Fruit fly (Drosophila melanogaster): ENCODE measurements around the gene Raf.

Gene Raf

DNA sequence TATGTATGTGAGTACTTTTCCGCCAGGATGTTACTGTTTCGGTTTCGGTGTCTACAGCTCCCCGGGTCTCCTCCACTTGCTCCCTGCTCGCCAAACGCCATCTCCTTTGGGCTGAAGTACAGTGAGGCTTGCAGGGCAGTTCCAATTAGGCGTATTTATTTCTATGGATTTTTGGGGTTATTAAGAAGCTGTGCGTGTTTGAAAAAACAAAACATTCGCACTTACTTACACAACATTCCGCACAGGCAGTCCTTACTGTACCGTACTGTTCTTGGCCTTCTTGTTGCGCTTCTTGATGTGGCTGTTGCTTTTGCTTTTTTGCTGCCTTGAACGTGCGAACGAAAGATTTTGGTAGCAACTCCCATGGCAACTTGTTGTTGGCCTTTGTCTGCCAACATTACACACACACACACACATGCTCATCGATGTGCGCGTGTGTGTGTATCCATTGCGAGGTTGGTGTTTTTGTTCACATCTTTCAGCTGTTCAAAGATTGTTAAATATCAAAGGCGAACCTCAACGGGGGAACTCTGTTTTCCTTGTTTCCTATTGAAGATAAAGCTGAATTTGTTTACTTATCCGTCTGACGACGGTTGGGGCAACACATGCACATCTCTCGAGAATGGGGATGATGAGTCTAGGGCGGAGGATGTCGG lies 26.8 kb downstream of the Raf start (continued):
- no peak for TF ChIP-seq pan (optimal IDR thresholded peaks at IDR 0.05)
- peak; percentile 94 for TF ChIP-seq dmrt93B (GFP tag; optimal IDR thresholded peaks at IDR 0.05)
- peak; percentile 97 for TF ChIP-seq ey (GFP tag; optimal IDR thresholded peaks at IDR 0.05)
- TF ChIP-seq HLH106 (tag; optimal IDR thresholded peaks at IDR 0.05): peak; percentile 93
- TF ChIP-seq usp (GFP tag; optimal IDR thresholded peaks at IDR 0.05): no peak
- no peak for TF ChIP-seq Dif (GFP tag; optimal IDR thresholded peaks at IDR 0.05; ENCODE audit: partially characterized antibody)
- TF ChIP-seq Hr83 (GFP tag; optimal IDR thresholded peaks at IDR 0.05; ENCODE audit: poor library complexity, severe bottlenecking): peak; percentile 94
- no peak for TF ChIP-seq dl (GFP tag; optimal IDR thresholded peaks at IDR 0.05; ENCODE audit: insufficient read depth in 1 of 2, partially characterized antibody in 2 of 2)
- TF ChIP-seq Rel (GFP tag; optimal IDR thresholded peaks at IDR 0.05): peak; percentile 77
- peak; percentile 57 for TF ChIP-seq Rel (tag; optimal IDR thresholded peaks at IDR 0.05)

DNA sequence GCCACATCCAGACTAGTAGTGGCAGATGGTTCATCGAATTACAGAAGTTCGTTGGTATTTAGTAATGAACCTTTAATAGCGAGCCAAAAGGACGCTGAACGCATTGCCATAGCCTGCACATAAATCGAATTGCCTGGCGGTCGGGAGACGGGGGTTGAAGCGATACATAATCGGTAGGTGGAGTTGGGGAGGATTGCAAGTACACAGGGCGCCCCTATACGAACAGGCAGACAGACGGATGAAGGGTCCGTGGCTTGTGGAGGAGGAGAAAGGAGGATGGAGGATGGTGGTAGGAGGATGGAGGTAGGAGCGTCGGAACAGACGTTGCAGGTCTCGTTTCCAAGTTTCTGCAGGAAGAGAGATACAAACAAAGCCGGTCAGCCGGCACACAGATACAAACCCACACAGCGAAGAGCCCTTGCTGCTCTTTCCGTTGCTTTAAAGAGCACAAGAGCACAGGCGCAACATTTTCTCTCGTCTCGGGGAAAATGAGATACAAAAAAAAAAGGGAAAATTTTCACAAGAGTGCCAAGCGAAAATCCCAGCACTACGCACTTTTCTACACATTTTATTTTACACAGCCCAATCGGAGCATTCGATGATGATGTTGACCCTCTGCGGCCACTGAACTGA lies 28.5 kb downstream of the Raf start:
- TF ChIP-seq dl (GFP tag; optimal IDR thresholded peaks at IDR 0.05; ENCODE audit: insufficient read depth in 1 of 2, partially characterized antibody in 2 of 2) (no peak), psq (GFP tag; optimal IDR thresholded peaks at IDR 0.05) (peak; percentile 20), foxo (GFP tag; optimal IDR thresholded peaks at IDR 0.05) (peak in 1 of 2 experiments; percentile 5)

DNA sequence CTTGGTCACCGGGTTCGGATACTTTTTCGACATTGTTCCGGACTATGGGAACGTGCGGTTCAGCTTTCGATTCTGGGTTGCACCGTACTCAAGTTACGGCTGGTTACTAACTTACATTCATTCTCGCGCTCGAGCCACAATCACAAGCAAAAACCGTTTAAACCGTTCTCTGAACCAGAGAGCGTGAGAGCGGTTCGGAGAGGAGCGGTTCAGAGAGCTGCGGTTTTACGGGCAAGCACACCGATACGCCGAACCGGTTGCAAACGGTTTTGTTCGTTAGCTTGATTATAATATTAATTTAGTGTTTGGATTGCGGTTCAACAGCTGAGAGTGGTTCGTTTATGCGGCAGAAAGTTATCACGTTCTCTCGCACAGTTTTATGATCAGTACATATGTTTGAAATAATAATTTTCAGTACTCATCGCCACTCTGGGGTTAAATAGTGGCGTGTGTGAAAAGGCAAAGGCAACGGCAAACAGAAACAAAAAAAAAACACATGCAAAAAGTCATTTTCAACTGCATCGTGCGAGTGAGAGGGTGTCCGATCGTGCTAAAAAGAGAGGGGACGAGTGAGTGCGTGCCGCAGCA lies 30.5 kb downstream of the Raf start, which contains the start of gene CG14050:
Gene CG14050 (minus strand): TSS at position 560 of the 588 bp plus-strand sequence.
- TF ChIP-seq tai (GFP tag; optimal IDR thresholded peaks at IDR 0.05): no peak
- TF ChIP-seq fru (GFP tag; optimal IDR thresholded peaks at IDR 0.05): peak; percentile 26
- no peak for TF ChIP-seq lola (GFP tag; optimal IDR thresholded peaks at IDR 0.05)
- TF ChIP-seq Hr83 (GFP tag; optimal IDR thresholded peaks at IDR 0.05; ENCODE audit: poor library complexity, severe bottlenecking): no peak
- TF ChIP-seq foxo (GFP tag; optimal IDR thresholded peaks at IDR 0.05): peak in 1 of 2 experiments; percentile 20
- no peak for TF ChIP-seq psq (GFP tag; optimal IDR thresholded peaks at IDR 0.05)
- no peak for TF ChIP-seq sage (GFP tag; optimal IDR thresholded peaks at IDR 0.05)
- no peak for TF ChIP-seq CG32264 (GFP tag; optimal IDR thresholded peaks at IDR 0.05)
- TF ChIP-seq CG9705 (GFP tag; optimal IDR thresholded peaks at IDR 0.05): no peak

DNA sequence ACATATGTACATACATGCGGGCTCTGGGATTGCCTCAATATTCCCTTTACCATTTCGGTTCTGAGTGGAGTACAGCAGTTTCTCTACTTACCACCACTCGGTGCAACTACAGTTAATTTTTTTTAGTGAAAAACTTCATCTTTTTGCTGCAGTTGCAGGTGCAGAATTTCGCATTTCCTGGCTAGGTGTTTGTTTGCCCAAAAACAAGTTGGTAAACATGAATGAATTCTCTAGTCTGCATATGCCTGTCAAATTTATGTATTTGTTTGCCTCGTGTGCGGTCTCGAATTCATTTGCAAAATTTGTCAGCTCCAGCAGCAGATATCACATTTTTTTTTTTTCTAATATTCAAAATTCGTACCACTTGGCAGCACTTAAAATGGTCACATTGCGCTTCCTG lies 31.6 kb downstream of the Raf start, which contains the start of gene CG2854:
Gene CG2854 (plus strand): TSS at position 301 of the 400 bp plus-strand sequence.
- no peak for TF ChIP-seq Hr83 (GFP tag; optimal IDR thresholded peaks at IDR 0.05; ENCODE audit: poor library complexity, severe bottlenecking)
- TF ChIP-seq fru (GFP tag; optimal IDR thresholded peaks at IDR 0.05): no peak
- no peak for TF ChIP-seq OdsH (GFP tag; optimal IDR thresholded peaks at IDR 0.05)
- TF ChIP-seq Dfd (GFP tag; optimal IDR thresholded peaks at IDR 0.05): no peak
- TF ChIP-seq CrebA (GFP tag; optimal IDR thresholded peaks at IDR 0.05; ENCODE audit: borderline replicate concordance): no peak
- TF ChIP-seq CG32264 (GFP tag; optimal IDR thresholded peaks at IDR 0.05): no peak
- TF ChIP-seq sv (GFP tag; optimal IDR thresholded peaks at IDR 0.05): no peak
- no peak for TF ChIP-seq N (GFP tag; optimal IDR thresholded peaks at IDR 0.05)
- no peak for TF ChIP-seq rgr (GFP tag; optimal IDR thresholded peaks at IDR 0.05)
- no peak for TF ChIP-seq dl (GFP tag; optimal IDR thresholded peaks at IDR 0.05; ENCODE audit: insufficient read depth in 1 of 2, partially characterized antibody in 2 of 2)
- no peak for TF ChIP-seq sage (GFP tag; optimal IDR thresholded peaks at IDR 0.05)
- no peak for TF ChIP-seq HLH106 (tag; optimal IDR thresholded peaks at IDR 0.05)
- TF ChIP-seq Myc (optimal IDR thresholded peaks at IDR 0.05): no peak
- no peak for TF ChIP-seq h (GFP tag; optimal IDR thresholded peaks at IDR 0.05)
- no peak for TF ChIP-seq Mio (GFP tag; optimal IDR thresholded peaks at IDR 0.05)
- TF ChIP-seq Hnf4 (GFP tag; optimal IDR thresholded peaks at IDR 0.05): no peak

DNA sequence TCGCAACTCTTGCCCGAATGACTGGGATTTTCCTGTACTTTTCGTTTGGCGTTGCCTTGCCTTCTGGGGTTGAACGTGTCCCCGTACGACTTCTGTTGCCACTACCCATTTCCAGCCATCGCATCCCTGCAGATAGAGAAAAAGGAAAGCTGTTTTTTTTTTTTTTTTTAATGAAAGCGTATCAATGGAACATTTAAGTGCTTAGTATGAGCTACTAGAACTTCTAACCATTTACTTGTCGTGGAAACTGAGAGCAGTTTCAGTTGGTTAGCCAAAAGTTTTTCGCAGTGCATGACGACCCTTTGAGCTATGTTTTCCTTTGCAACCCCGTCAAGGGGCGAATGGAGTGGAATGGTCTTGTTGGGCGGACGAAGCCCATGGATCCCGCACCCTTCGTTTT lies 34.0 kb downstream of the Raf start:
- no peak for TF ChIP-seq h (GFP tag; optimal IDR thresholded peaks at IDR 0.05)
- TF ChIP-seq lola (GFP tag; optimal IDR thresholded peaks at IDR 0.05): no peak
- TF ChIP-seq CG9705 (GFP tag; optimal IDR thresholded peaks at IDR 0.05): no peak
- no peak for TF ChIP-seq Dif (GFP tag; optimal IDR thresholded peaks at IDR 0.05; ENCODE audit: partially characterized antibody)
- no peak for TF ChIP-seq Hr83 (GFP tag; optimal IDR thresholded peaks at IDR 0.05; ENCODE audit: poor library complexity, severe bottlenecking)
- TF ChIP-seq Myc (optimal IDR thresholded peaks at IDR 0.05): no peak
- TF ChIP-seq Jra (GFP tag; optimal IDR thresholded peaks at IDR 0.05): peak; percentile 64
- no peak for TF ChIP-seq dl (GFP tag; optimal IDR thresholded peaks at IDR 0.05; ENCODE audit: insufficient read depth in 1 of 2, partially characterized antibody in 2 of 2)
- TF ChIP-seq Mio (GFP tag; optimal IDR thresholded peaks at IDR 0.05): no peak
- TF ChIP-seq pan (optimal IDR thresholded peaks at IDR 0.05): no peak
- TF ChIP-seq sv (GFP tag; optimal IDR thresholded peaks at IDR 0.05): peak; percentile 67
- TF ChIP-seq jim (GFP tag; optimal IDR thresholded peaks at IDR 0.05): no peak
- no peak for TF ChIP-seq usp (GFP tag; optimal IDR thresholded peaks at IDR 0.05)
- no peak for TF ChIP-seq brk (GFP tag; optimal IDR thresholded peaks at IDR 0.05)
- peak; percentile 61 for TF ChIP-seq psq (GFP tag; optimal IDR thresholded peaks at IDR 0.05)
- no peak for TF ChIP-seq CG32264 (GFP tag; optimal IDR thresholded peaks at IDR 0.05)
- TF ChIP-seq br (GFP tag; optimal IDR thresholded peaks at IDR 0.05): peak; percentile 78
- TF ChIP-seq GATAd (GFP tag; optimal IDR thresholded peaks at IDR 0.05): no peak
- no peak for TF ChIP-seq dmrt93B (GFP tag; optimal IDR thresholded peaks at IDR 0.05)
- no peak for TF ChIP-seq Rel (GFP tag; optimal IDR thresholded peaks at IDR 0.05)
- TF ChIP-seq Rel (tag; optimal IDR thresholded peaks at IDR 0.05): no peak
- TF ChIP-seq woc (GFP tag; optimal IDR thresholded peaks at IDR 0.05): peak; percentile 57
- TF ChIP-seq Dfd (GFP tag; optimal IDR thresholded peaks at IDR 0.05): no peak
- TF ChIP-seq N (GFP tag; optimal IDR thresholded peaks at IDR 0.05): no peak
- peak; percentile 64 for TF ChIP-seq Sp1 (GFP tag; optimal IDR thresholded peaks at IDR 0.05)
- peak; percentile 82 for TF ChIP-seq ey (GFP tag; optimal IDR thresholded peaks at IDR 0.05)
- TF ChIP-seq sage (GFP tag; optimal IDR thresholded peaks at IDR 0.05): peak; percentile 14
- TF ChIP-seq Hnf4 (GFP tag; optimal IDR thresholded peaks at IDR 0.05): peak; percentile 77

All from whole organism, wandering third instar larva.